Fruit fly (Drosophila melanogaster) Kc167 (cell line): ENCODE measurements around the gene Alp4.

Source experiments
- Myc ChIP-seq: fragments of >200 bp; optimal IDR thresholded peaks from 2 replicates; lab custom pipeline; 2017; ENCODE audit warnings: missing external identifiers
- Sin3A ChIP-seq: fragments of >200 bp; optimal IDR thresholded peaks from 2 replicates; lab custom pipeline; 2018; ENCODE audit warnings: missing external identifiers
- h ChIP-seq: fragments of >200 bp; optimal IDR thresholded peaks from 3 replicates; lab custom pipeline; 2018; ENCODE audit warnings: missing external identifiers
- insv ChIP-seq: fragments of >200 bp; optimal IDR thresholded peaks from 3 replicates; lab custom pipeline; 2018; ENCODE audit warnings: missing external identifiers
- psq ChIP-seq: fragments of >200 bp; optimal IDR thresholded peaks from 2 replicates; lab custom pipeline; 2017; ENCODE audit warnings: missing external identifiers
- ttk ChIP-seq: sonication (Bioruptor generic); optimal IDR thresholded peaks from 2 replicates; lab custom pipeline; 2017; ENCODE audit warnings: missing external identifiers

Alp4 gene

dm6 chr3R:31048629-31049028 is at the start of gene Alp4:
TSS of gene Alp4 (plus strand) at chr3R:31048929.
- TF ChIP-seq Sin3A (lab: Kevin White, UChicago): no peak
- TF ChIP-seq Myc (lab: Kevin White, UChicago): no peak
- no peak for TF ChIP-seq h (lab: Kevin White, UChicago)
- TF ChIP-seq ttk: no peak
- no peak for TF ChIP-seq insv (lab: Kevin White, UChicago)
- no peak for TF ChIP-seq psq

DNA sequence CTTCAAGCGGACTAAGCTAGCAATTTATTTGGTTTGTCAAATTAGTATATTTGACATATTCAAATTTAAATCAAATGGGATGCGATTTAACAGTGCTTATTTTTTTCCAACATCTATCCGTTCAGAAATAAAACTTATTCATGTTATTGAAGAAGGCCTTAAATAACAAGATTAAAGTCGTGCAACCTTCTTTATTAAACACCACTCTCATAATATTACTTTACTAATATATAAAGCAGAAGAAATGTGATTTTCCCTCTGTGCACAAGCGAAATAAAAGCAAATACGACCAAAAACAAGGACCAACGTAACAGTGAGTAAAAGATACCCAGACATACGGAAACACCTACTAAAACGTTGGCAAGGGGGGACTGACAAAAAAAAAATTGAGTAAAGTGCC is 42.1 kb upstream of the Alp4 start:
- TF ChIP-seq Sin3A (lab: Kevin White, UChicago) (no peak), ttk (no peak), psq (no peak), h (lab: Kevin White, UChicago) (no peak), Myc (lab: Kevin White, UChicago) (no peak)

- TF ChIP-seq insv (lab: Kevin White, UChicago) (no peak), psq (no peak), ttk (no peak), Sin3A (lab: Kevin White, UChicago) (no peak), h (lab: Kevin White, UChicago) (no peak), Myc (lab: Kevin White, UChicago) (no peak)
These were observed 38.6 kb upstream of the Alp4 start for dm6 chr3R:31010086-31010485.

DNA sequence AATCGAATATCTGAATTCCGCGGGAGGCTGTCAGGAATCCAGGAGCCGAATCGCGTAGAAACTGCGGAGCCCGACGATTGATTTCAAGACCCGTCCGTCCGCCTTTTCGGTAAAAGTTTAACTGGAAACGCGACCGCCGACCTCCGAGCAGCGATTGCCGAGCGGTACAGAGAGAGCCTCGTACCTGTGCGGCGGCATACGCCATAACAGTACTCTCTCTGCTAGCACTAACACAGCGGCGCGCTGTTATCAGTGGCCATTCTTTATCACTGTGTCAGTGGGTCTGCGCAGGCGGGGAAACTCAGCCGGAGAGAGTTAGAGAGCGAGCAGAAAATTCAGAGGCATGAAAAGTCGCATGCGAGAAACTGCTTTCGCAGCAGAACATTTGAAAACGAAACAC is 32.0 kb upstream of the Alp4 start, which contains the start of gene 5-HT7:
Gene 5-HT7, minus strand, starts transcription at position 161 of the 400 bp plus-strand sequence.
- TF ChIP-seq psq: no peak
- TF ChIP-seq insv (lab: Kevin White, UChicago): no peak
- no peak for TF ChIP-seq Sin3A (lab: Kevin White, UChicago)
- TF ChIP-seq Myc (lab: Kevin White, UChicago): no peak
- no peak for TF ChIP-seq ttk
- TF ChIP-seq h (lab: Kevin White, UChicago): no peak

DNA sequence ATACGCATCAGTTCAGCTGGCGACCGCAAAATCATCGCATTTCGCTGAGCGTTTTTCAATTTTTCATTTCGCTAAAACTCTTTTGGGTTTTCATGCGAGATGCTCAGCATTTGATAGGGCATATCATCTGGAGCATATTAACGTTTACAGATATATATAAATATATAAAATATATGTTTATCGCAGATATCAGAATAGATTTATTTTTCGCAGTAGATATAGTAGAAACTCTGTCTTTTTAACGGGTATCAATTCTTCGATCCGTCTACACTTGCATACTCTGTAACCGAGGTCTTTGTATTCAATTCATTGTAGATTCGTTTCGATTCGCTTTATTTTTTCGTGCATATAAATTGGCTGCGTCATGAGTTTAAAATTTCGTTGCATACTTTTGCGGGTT is 29.1 kb upstream of the Alp4 start:
- TF ChIP-seq Sin3A (lab: Kevin White, UChicago) (no peak), Myc (lab: Kevin White, UChicago) (no peak), ttk (no peak), insv (lab: Kevin White, UChicago) (no peak), psq (no peak), h (lab: Kevin White, UChicago) (no peak)

DNA sequence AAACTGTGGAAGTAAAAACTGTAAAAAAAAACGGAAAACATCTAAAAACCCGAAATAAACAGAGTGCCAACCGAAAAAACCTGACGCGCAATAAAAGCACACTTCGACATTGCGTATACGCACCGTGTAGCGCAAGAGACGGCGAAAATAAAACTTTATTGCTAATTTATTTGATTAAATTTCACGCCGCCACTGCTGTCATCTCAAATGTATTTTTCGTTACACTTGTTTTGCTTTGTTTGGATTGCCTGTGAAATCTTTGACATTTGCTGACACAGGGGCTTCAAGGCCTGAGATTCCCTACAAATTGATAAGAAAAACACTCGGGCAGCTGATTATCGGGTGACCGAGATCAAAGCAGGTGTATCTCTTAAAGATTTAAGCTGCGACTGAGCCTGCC is 28.0 kb upstream of the Alp4 start:
- TF ChIP-seq Myc (lab: Kevin White, UChicago) (no peak), ttk (no peak), insv (lab: Kevin White, UChicago) (no peak), Sin3A (lab: Kevin White, UChicago) (no peak), h (lab: Kevin White, UChicago) (no peak), psq (no peak)

DNA sequence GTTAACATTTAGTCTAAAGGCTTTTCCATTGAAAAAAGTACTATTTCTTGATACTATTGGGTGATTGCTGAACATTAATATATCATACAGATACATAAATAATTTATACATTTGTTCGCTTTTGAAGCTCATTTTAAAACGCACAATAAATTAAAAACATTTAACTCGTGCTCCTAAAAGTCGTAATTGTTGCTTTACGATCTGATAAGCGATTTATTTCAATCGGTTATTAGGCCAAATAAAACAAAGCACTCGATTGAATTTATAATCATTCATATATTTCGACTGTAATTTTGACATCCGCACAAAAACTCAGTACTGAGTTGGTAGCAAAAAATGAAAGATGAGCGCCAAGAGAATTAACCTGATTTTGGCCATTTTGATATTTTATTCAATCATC is 13.7 kb upstream of the Alp4 start, which contains the start of gene CG33773:
Gene CG33773, plus strand, starts transcription at position 301 of the 400 bp plus-strand sequence.
- no peak for TF ChIP-seq insv (lab: Kevin White, UChicago)
- TF ChIP-seq Myc (lab: Kevin White, UChicago): no peak

- TF ChIP-seq Myc (lab: Kevin White, UChicago) (no peak), psq (no peak), h (lab: Kevin White, UChicago) (no peak), Sin3A (lab: Kevin White, UChicago) (no peak), insv (lab: Kevin White, UChicago) (no peak), ttk (no peak)
These were observed 10.0 kb upstream of the Alp4 start, which contains the start of gene CanA1 for dm6 chr3R:31038473-31039424. TSS of gene CanA1 (plus strand) at chr3R:31039374.

dm6 chr3R:31045005-31045404 is 3.7 kb upstream of the Alp4 start, which contains the start of gene CG33920:
TSS of gene CG33920 (minus strand) at chr3R:31045105.
- no peak for TF ChIP-seq h (lab: Kevin White, UChicago)
- no peak for TF ChIP-seq ttk
- TF ChIP-seq psq: no peak
- no peak for TF ChIP-seq Myc (lab: Kevin White, UChicago)
- no peak for TF ChIP-seq insv (lab: Kevin White, UChicago)
- no peak for TF ChIP-seq Sin3A (lab: Kevin White, UChicago)

dm6 chr3R:31053784-31054221 is 5.1 kb downstream of the Alp4 start, which contains the start of gene Chchd3:
TSS of gene Chchd3 (minus strand) at chr3R:31053915.
- TF ChIP-seq insv (lab: Kevin White, UChicago): no peak
- no peak for TF ChIP-seq h (lab: Kevin White, UChicago)
- TF ChIP-seq Myc (lab: Kevin White, UChicago): no peak
- no peak for TF ChIP-seq Sin3A (lab: Kevin White, UChicago)
- no peak for TF ChIP-seq ttk
- TF ChIP-seq psq: no peak

dm6 chr3R:31059036-31059806 is 10.5 kb downstream of the Alp4 start:
- TF ChIP-seq ttk (no peak), psq (no peak), insv (lab: Kevin White, UChicago) (no peak), Sin3A (lab: Kevin White, UChicago) (no peak), Myc (lab: Kevin White, UChicago) (no peak), h (lab: Kevin White, UChicago) (no peak)
